Worm (Caenorhabditis elegans) whole organism, L4 larva: ENCODE results near the gene egrh-3.
"Not testable (repeated sequence)": the region's sequence is repeated elsewhere in the genome, so short reads cannot be mapped to it uniquely, and the experiment has no call there.

Experiments used
- F10B5.3 ChIP-seq: sonication (generic microtip); optimal IDR thresholded peaks from 2 replicates; lab custom pipeline; 2016; ENCODE audit warnings: mild to moderate bottlenecking, missing genetic modification characterization, missing compliant biosample characterization
- T20F7.1 ChIP-seq: fragments of 200-800 bp; sonication (Bioruptor generic); optimal IDR thresholded peaks from 2 replicates; lab custom pipeline; 2018; ENCODE audit warnings: mild to moderate bottlenecking, missing genetic modification characterization, missing compliant biosample characterization
- T26A8.4 ChIP-seq: fragments of 200-800 bp; sonication (Bioruptor generic); IDR thresholded peaks from 2 replicates; pipeline ENCODE4 v1.3.6; 2022; ENCODE audit warnings: missing genetic modification characterization, missing compliant biosample characterization
- Y48G9A.11 ChIP-seq: fragments of 200-800 bp; sonication (Bioruptor generic); IDR thresholded peaks from 2 replicates; pipeline ENCODE4 v1.3.6; 2022; ENCODE audit warnings: missing genetic modification reagents, missing genetic modification characterization, missing compliant biosample characterization
- ZK337.2 ChIP-seq: fragments of 200-800 bp; sonication (Bioruptor generic); IDR thresholded peaks from 2 replicates; pipeline ENCODE4 v1.3.6; 2022; ENCODE audit warnings: missing genetic modification reagents, missing genetic modification characterization, missing compliant biosample characterization
- aha-1 ChIP-seq: fragments of 150-350 bp; peaks from one replicate; lab custom pipeline; 2014; ENCODE audit warnings: missing biosample characterization, missing genetic modification characterization
- attf-4 ChIP-seq: sonication (generic microtip); optimal IDR thresholded peaks from 3 replicates; lab custom pipeline; 2017; ENCODE audit warnings: missing biosample characterization, missing genetic modification characterization
- ceh-62 ChIP-seq: sonication (generic microtip); optimal IDR thresholded peaks from 2 replicates; lab custom pipeline; 2017; ENCODE audit warnings: missing biosample characterization, missing genetic modification characterization
- ces-1 ChIP-seq: fragments of 150-350 bp; sonication (generic microtip); optimal IDR thresholded peaks from 4 replicates; lab custom pipeline; 2014; ENCODE audit warnings: missing biosample characterization, missing genetic modification reagents, missing genetic modification characterization
- dmd-9 ChIP-seq: fragments of 200-800 bp; sonication (Bioruptor generic); IDR thresholded peaks from 2 replicates; pipeline ENCODE4 v1.3.6; 2022; ENCODE audit warnings: missing genetic modification reagents, missing genetic modification characterization, missing compliant biosample characterization
- dpl-1 ChIP-seq: fragments of 150-350 bp; optimal IDR thresholded peaks from 2 replicates; lab custom pipeline; 2014; ENCODE audit warnings: missing biosample characterization, missing genetic modification reagents, missing genetic modification characterization
- egl-27 ChIP-seq: sonication (generic microtip); optimal IDR thresholded peaks from 3 replicates; lab custom pipeline; 2017; ENCODE audit warnings: missing biosample characterization, missing genetic modification reagents, missing genetic modification characterization
- fkh-10 ChIP-seq: fragments of 150-350 bp; optimal IDR thresholded peaks from 2 replicates; lab custom pipeline; 2014; ENCODE audit warnings: missing biosample characterization, missing genetic modification reagents, missing genetic modification characterization
- lin-38 ChIP-seq: fragments of 200-800 bp; sonication (Bioruptor generic); IDR thresholded peaks from 2 replicates; pipeline ENCODE4 v1.3.6; 2022; ENCODE audit warnings: missing genetic modification reagents, missing genetic modification characterization, missing compliant biosample characterization
- lin-39 ChIP-seq: fragments of 150-350 bp; optimal IDR thresholded peaks from 2 replicates; lab custom pipeline; 2014; ENCODE audit warnings: missing biosample characterization, missing genetic modification reagents, missing genetic modification characterization
- lsy-2 ChIP-seq, 2 experiments: fragments of 150-350 bp in 1 of 2; sonication (generic microtip) in 1 of 2; optimal IDR thresholded peaks; 2 replicates each; lab custom pipeline; 2014 to 2017; ENCODE audit warnings: missing biosample characterization in 2 of 2, missing genetic modification characterization in 2 of 2
- madf-9 ChIP-seq: fragments of 200-800 bp; sonication (Bioruptor generic); conservative IDR thresholded peaks from 2 replicates; pipeline ENCODE4 v1.3.6; 2022; ENCODE audit warnings: missing genetic modification reagents, missing genetic modification characterization, missing compliant biosample characterization
- mdl-1 ChIP-seq, 2 experiments: fragments of 150-350 bp in 1 of 2; sonication (generic microtip) in 1 of 2; optimal IDR thresholded peaks; 2 replicates each; lab custom pipeline; 2014 to 2017; ENCODE audit warnings: missing biosample characterization in 2 of 2, missing genetic modification characterization in 2 of 2
- mdt-29 ChIP-seq: fragments of 200-800 bp; sonication (Bioruptor generic); IDR thresholded peaks from 2 replicates; pipeline ENCODE4 v1.3.6; 2022; ENCODE audit warnings: missing genetic modification reagents, missing genetic modification characterization, missing compliant biosample characterization
- mes-2 ChIP-seq: sonication (generic microtip); optimal IDR thresholded peaks from 2 replicates; lab custom pipeline; 2016; ENCODE audit warnings: missing genotype, mild to moderate bottlenecking, missing genetic modification characterization, missing compliant biosample characterization; ENCODE audit not compliant: poor library complexity, severe bottlenecking
- nhr-10 ChIP-seq: fragments of 150-350 bp; optimal IDR thresholded peaks from 2 replicates; lab custom pipeline; 2014; ENCODE audit warnings: missing biosample characterization, missing genetic modification characterization
- nhr-6 ChIP-seq: fragments of 150-350 bp; optimal IDR thresholded peaks from 2 replicates; lab custom pipeline; 2014; ENCODE audit warnings: missing biosample characterization, missing genetic modification characterization
- nhr-77 ChIP-seq: fragments of 150-350 bp; optimal IDR thresholded peaks from 2 replicates; lab custom pipeline; 2014; ENCODE audit warnings: missing biosample characterization, missing genetic modification characterization
- pqm-1 ChIP-seq: sonication (generic microtip); optimal IDR thresholded peaks from 2 replicates; lab custom pipeline; 2017; ENCODE audit warnings: missing biosample characterization, missing genetic modification characterization
- set-16 ChIP-seq: fragments of 200-800 bp; sonication (Bioruptor generic); IDR thresholded peaks from 2 replicates; pipeline ENCODE4 v1.3.6; 2022; ENCODE audit warnings: missing genetic modification reagents, missing genetic modification characterization, missing compliant biosample characterization
- spr-1 ChIP-seq: sonication (generic microtip); optimal IDR thresholded peaks from 2 replicates; lab custom pipeline; 2016; ENCODE audit warnings: mild to moderate bottlenecking, missing genetic modification characterization, missing compliant biosample characterization
- zfp-3 ChIP-seq: fragments of 200-800 bp; sonication (Bioruptor generic); conservative IDR thresholded peaks from 2 replicates; pipeline ENCODE4 v1.3.6; 2022; ENCODE audit warnings: missing genetic modification reagents, missing genetic modification characterization, missing compliant biosample characterization
- ztf-11 ChIP-seq: fragments of 150-350 bp; optimal IDR thresholded peaks from 2 replicates; lab custom pipeline; 2014; ENCODE audit warnings: missing biosample characterization, missing genetic modification characterization

Gene egrh-3

DNA sequence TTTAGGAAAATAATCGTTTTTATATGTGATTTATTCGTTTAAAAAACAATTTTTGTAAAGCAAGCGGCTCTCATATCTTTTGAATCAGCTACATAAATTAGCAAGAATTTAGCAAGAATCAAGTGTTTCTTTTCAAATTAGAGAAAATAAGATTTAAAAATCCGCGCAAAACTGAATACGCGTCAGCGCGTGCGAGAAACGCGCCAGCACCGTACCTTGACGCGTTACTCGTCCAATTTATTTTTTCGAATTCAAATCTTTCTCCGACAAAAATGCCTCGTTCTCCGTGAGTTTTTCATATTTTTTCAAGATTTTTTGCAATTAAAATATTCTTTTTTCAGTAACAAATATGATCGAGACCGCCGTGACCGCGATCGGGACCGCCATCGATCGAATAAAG, 12.3 kb downstream of the egrh-3 start, which contains the start of gene Y94H6A.3 (continued):
- TF ChIP-seq spr-1 (tag; lab: Kevin White, UChicago) (peak; percentile 67), T26A8.4 (GFP tag; lab: Robert Waterston, UW) (peak; percentile 86), pqm-1 (tag; lab: Kevin White, UChicago) (no peak), nhr-10 (tag; lab: Kevin White, UChicago) (no peak), Y48G9A.11 (GFP tag; lab: Robert Waterston, UW) (peak; percentile 95), fkh-10 (GFP tag; lab: Kevin White, UChicago) (peak; percentile 54), ZK337.2 (no peak), aha-1 (peak; percentile 92), nhr-77 (tag; lab: Kevin White, UChicago) (peak; percentile 78), mdt-29 (GFP tag; lab: Robert Waterston, UW) (no peak), ceh-62 (tag; lab: Kevin White, UChicago) (no peak), T20F7.1 (peak; percentile 84), attf-4 (tag; lab: Kevin White, UChicago) (no peak), nhr-6 (tag; lab: Kevin White, UChicago) (peak; percentile 77), egl-27 (tag; lab: Kevin White, UChicago) (no peak), F10B5.3 (tag; lab: Kevin White, UChicago) (peak; percentile 56), zfp-3 (GFP tag; lab: Robert Waterston, UW) (peak; percentile 78; the same call in 1 of the 2 replicates)

DNA sequence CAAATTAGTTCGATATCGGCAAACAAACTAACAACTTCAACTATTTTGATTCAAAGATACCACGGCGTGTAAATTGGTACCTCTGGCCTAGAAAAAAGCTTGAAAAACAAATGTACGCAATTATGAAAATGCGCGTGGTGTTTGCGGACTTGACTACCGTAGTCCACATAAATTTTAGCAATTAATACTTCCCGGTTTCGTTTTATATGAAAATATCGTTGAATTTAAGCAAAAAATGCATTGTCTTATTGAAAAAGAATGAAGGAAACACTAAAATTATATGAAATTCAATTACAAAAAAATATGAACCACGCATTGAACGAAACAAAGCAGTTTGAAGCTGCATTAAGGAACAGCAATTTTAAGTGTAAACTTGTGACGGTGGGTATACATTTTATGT, 13.7 kb downstream of the egrh-3 start, which contains the start of gene gpx-4:
Gene gpx-4 (minus strand): TSS at position 101 of the 400 bp plus-strand sequence.
- TF ChIP-seq lin-39 (tag; lab: Kevin White, UChicago); set-16; dmd-9 (GFP tag; lab: Robert Waterston, UW): not testable (repeated sequence)

DNA sequence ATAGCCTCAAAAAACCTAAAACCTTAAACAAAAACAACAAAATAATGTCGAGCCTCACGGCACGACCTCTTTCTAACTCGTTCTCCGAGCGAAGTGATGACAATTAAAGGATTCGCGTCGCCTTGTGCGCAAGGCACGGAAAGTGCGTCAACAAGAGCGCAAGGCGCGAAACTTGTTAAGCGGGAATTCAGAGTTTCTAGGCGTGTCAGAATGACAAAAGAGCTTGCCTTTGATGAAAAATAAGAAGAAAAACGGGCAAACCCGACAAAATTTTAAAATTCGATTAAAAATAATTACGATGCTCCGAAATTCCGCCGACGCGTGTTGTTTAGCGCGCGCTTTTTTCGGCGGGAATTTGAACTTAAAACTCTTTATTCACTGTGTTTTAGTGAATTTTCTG, 17.2 kb downstream of the egrh-3 start:
- peak; percentile 44 for TF ChIP-seq lin-38 (GFP tag; lab: Robert Waterston, UW)
- TF ChIP-seq Y48G9A.11 (GFP tag; lab: Robert Waterston, UW) = peak; percentile 93

DNA sequence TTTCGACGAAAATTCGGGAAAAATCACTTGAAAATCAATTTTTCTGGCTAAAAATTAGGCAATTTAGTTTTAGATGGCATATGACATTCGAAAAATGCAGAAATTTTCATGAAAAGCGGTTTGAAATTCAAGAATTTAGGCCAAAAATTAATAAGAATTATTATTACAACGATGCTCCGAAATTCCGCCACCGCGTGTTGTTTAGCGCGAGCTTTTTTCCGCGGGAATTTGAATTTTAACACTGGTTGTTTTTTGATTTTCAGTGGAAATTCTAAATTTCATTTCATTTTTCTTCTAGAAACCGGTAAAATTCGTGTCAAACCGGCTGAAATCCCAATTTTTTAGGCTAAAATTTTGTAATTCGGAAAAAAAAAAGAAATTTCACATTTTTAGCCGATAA, 17.9 kb downstream of the egrh-3 start:
- TF ChIP-seq lin-38 (GFP tag; lab: Robert Waterston, UW) = peak; percentile 21
- TF ChIP-seq madf-9 (GFP tag; lab: Robert Waterston, UW) = no peak
- TF ChIP-seq T20F7.1 = peak; percentile 90
- TF ChIP-seq dpl-1 (GFP tag; lab: Kevin White, UChicago) = peak; percentile 80
- no peak for TF ChIP-seq mdl-1 (tag; optimal IDR thresholded peaks at IDR 0.05; lab: Kevin White, UChicago)
- TF ChIP-seq zfp-3 (GFP tag; lab: Robert Waterston, UW) = no peak
- TF ChIP-seq mes-2 (tag; lab: Kevin White, UChicago) = peak; percentile 50
- TF ChIP-seq lsy-2 (tag; optimal IDR thresholded peaks at IDR 0.05; lab: Kevin White, UChicago) = peak in 1 of 2 experiments; percentile 34
- TF ChIP-seq Y48G9A.11 (GFP tag; lab: Robert Waterston, UW) = peak; percentile 97
- TF ChIP-seq ces-1 (GFP tag; lab: Kevin White, UChicago) = no peak

DNA sequence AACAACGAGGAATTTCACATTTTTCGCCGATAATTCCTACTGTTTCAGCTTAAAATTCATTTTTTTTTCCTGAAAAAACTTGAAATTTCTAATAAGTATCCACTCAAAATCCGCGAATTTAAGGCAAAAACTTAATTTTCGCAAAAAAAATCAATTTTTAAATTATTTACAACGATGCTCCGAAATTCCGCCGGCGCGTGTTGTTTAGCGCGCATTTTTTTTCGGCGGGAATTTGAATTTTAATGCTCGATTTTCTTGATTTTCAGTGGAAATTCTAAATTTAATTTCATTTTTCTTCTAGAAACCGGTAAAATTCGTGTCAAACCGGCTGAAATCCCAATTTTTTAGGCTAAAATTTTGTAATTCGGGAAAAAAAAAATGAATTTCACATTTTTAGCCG, 20.4 kb downstream of the egrh-3 start:
- peak; percentile 98 for TF ChIP-seq Y48G9A.11 (GFP tag; lab: Robert Waterston, UW)

DNA sequence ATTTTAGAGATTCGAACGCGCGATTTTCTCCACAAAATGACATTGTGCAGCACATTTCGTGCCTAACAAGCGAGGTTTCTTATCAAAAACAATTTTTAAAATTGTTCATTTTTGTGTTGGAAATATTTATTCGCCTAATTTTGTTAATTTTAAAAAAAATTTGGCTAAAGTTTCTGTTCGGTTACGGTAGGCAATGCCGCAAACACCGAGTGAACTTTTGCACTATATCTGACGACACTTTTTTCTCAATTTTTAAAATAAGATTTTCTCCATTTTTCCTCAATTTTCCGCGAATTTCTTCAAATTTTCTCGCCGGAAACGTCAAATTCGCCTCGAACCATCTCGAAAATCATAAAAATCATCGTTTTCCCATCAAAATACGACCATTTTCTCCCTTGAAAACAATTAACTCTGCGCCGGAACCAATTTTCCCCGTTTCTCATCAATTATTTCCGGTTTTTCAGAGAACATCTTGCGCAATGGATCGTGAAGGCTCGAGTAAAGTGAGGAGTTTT, 21.9 kb downstream of the egrh-3 start, which contains the start of gene Y69A2AR.1:
Gene Y69A2AR.1 (plus strand): TSS at position 465 of the 515 bp plus-strand sequence.
- TF ChIP-seq fkh-10 (GFP tag; lab: Kevin White, UChicago) (no peak), ztf-11 (tag; lab: Kevin White, UChicago) (no peak), lsy-2 (tag; optimal IDR thresholded peaks at IDR 0.05; lab: Kevin White, UChicago) (peak in 1 of 2 experiments; percentile 96), mes-2 (tag; lab: Kevin White, UChicago) (peak; percentile 47), lin-38 (GFP tag; lab: Robert Waterston, UW) (0 out of 2 replicates have a peak, but pooled peaks have one; percentile 3), dpl-1 (GFP tag; lab: Kevin White, UChicago) (peak; percentile 19)
- TF ChIP-seq, all 104 proteins: peak for 4
